Worm (Caenorhabditis elegans): Measurements from ENCODE around the gene slc-25A26.
A peak's percentile ranks its signal among the peaks of the same experiment; 100 is the strongest.

slc-25A26 gene

ce11 chrIV:8949078-8950039 lies 19.1 kb downstream of the slc-25A26 start:
- TF ChIP-seq lin-11 (tag; optimal IDR thresholded peaks at IDR 0.05), result no peak
- peak; percentile 92 for TF ChIP-seq crh-2 (tag; optimal IDR thresholded peaks at IDR 0.05)
- no peak for TF ChIP-seq dmd-4 (tag; optimal IDR thresholded peaks at IDR 0.05)
- TF ChIP-seq nhr-23 (tag; optimal IDR thresholded peaks at IDR 0.05), result no peak
- TF ChIP-seq R02D3.7 (tag; optimal IDR thresholded peaks at IDR 0.05), result no peak
- TF ChIP-seq ama-1 (optimal IDR thresholded peaks at IDR 0.05), result peak; percentile 35
- no peak for TF ChIP-seq alr-1 (tag; optimal IDR thresholded peaks at IDR 0.05)
- TF ChIP-seq nhr-11 (tag; optimal IDR thresholded peaks at IDR 0.05), result no peak
- TF ChIP-seq unc-62 (GFP tag; optimal IDR thresholded peaks at IDR 0.05), result no peak
- TF ChIP-seq skn-1 (tag; optimal IDR thresholded peaks at IDR 0.05), result no peak
- TF ChIP-seq ztf-4 (tag; optimal IDR thresholded peaks at IDR 0.05), result peak; percentile 68
- TF ChIP-seq elt-3 (tag; optimal IDR thresholded peaks at IDR 0.05), result no peak
- no peak for TF ChIP-seq zag-1 (tag; optimal IDR thresholded peaks at IDR 0.05)
- no peak for TF ChIP-seq Y55F3AM.14 (GFP tag; optimal IDR thresholded peaks at IDR 0.05)
- TF ChIP-seq snpc-4 (tag; optimal IDR thresholded peaks at IDR 0.05), result no peak
- TF ChIP-seq ztf-1 (GFP tag; conservative IDR thresholded peaks at IDR 0.05), result no peak
- TF ChIP-seq mdl-1 (tag; optimal IDR thresholded peaks at IDR 0.05), result peak; percentile 57 to 89
- no peak for TF ChIP-seq lin-13 (GFP tag; optimal IDR thresholded peaks at IDR 0.05)
- TF ChIP-seq nhr-129 (tag; optimal IDR thresholded peaks at IDR 0.05), result peak; percentile 81
- TF ChIP-seq peb-1 (tag; optimal IDR thresholded peaks at IDR 0.05), result no peak
- TF ChIP-seq nhr-12 (tag; optimal IDR thresholded peaks at IDR 0.05), result no peak
- no peak for TF ChIP-seq ceh-16 (tag; optimal IDR thresholded peaks at IDR 0.05)
- TF ChIP-seq F13H6.1 (tag; optimal IDR thresholded peaks at IDR 0.05), result peak; percentile 82
- TF ChIP-seq gmeb-1 (tag; optimal IDR thresholded peaks at IDR 0.05), result peak; percentile 84
- no peak for TF ChIP-seq unc-39 (tag; optimal IDR thresholded peaks at IDR 0.05)
- no peak for TF ChIP-seq aly-2 (tag; optimal IDR thresholded peaks at IDR 0.05)
- peak in 1 of 2 experiments; percentile 75 for TF ChIP-seq lsy-2 (tag; optimal IDR thresholded peaks at IDR 0.05)
- TF ChIP-seq nhr-6 (tag; optimal IDR thresholded peaks at IDR 0.05), result peak; percentile 86
- TF ChIP-seq ceh-82 (tag; optimal IDR thresholded peaks at IDR 0.05), result no peak
- TF ChIP-seq nhr-21 (tag; optimal IDR thresholded peaks at IDR 0.05), result peak; percentile 65
- TF ChIP-seq unc-55 (GFP tag; optimal IDR thresholded peaks at IDR 0.05), result no peak
- TF ChIP-seq blmp-1 (tag; optimal IDR thresholded peaks at IDR 0.05; ENCODE audit: insufficient read depth), result peak; percentile 95
- peak; percentile 85 for TF ChIP-seq C34F6.9 (tag; optimal IDR thresholded peaks at IDR 0.05)
- TF ChIP-seq elt-1 (tag; optimal IDR thresholded peaks at IDR 0.05), result no peak
- peak; percentile 95 for TF ChIP-seq sma-9 (GFP tag; optimal IDR thresholded peaks at IDR 0.05)
- no peak for TF ChIP-seq sma-9 (tag; optimal IDR thresholded peaks at IDR 0.05)
- TF ChIP-seq sma-3 (GFP tag; optimal IDR thresholded peaks at IDR 0.05), result peak; percentile 74
- TF ChIP-seq nhr-10 (tag; optimal IDR thresholded peaks at IDR 0.05), result no peak
- TF ChIP-seq nhr-25 (tag; optimal IDR thresholded peaks at IDR 0.05), result peak; percentile 97
- peak; percentile 99 for TF ChIP-seq fos-1 (tag; optimal IDR thresholded peaks at IDR 0.05)
- TF ChIP-seq mbf-1 (tag; optimal IDR thresholded peaks at IDR 0.05), result no peak

ce11 chrIV:8951953-8952567 lies 21.8 kb downstream of the slc-25A26 start:
- TF ChIP-seq skn-1 (tag; optimal IDR thresholded peaks at IDR 0.05) (no peak), lin-39 (tag; optimal IDR thresholded peaks at IDR 0.05) (no peak), nhr-129 (tag; optimal IDR thresholded peaks at IDR 0.05) (no peak), ceh-16 (tag; optimal IDR thresholded peaks at IDR 0.05) (no peak), sma-9 (GFP tag; optimal IDR thresholded peaks at IDR 0.05) (no peak), sma-9 (tag; optimal IDR thresholded peaks at IDR 0.05) (no peak), nhr-11 (tag; optimal IDR thresholded peaks at IDR 0.05) (no peak), unc-55 (GFP tag; optimal IDR thresholded peaks at IDR 0.05) (no peak), fos-1 (tag; optimal IDR thresholded peaks at IDR 0.05) (peak; percentile 31), gmeb-1 (tag; optimal IDR thresholded peaks at IDR 0.05) (no peak)

Data from whole organism, L2 larva.